Worm (Caenorhabditis elegans): Measurements from ENCODE around the gene srx-32.
"Not testable (repeated sequence)": the region's sequence is repeated elsewhere in the genome, so short reads cannot be mapped to it uniquely, and the experiment has no call there.

The srx-32 gene

ce11 chrV:820629-821028, at the start of gene srx-32:
srx-32 (minus strand) TSS chrV:820729.
- TF ChIP-seq unc-62 (GFP tag; optimal IDR thresholded peaks at IDR 0.05 in 1 of 2) = peak in 1 of 2 experiments; percentile 30
- TF ChIP-seq unc-62 (tag; optimal IDR thresholded peaks at IDR 0.05) = not testable (repeated sequence)

ce11 chrV:866729-867128, 46.2 kb upstream of the srx-32 start, which contains the start of gene T02B11.3:
T02B11.3 (minus strand) TSS chrV:866829.
- TF ChIP-seq nhr-25 (tag; optimal IDR thresholded peaks at IDR 0.05; ENCODE audit: borderline replicate concordance, insufficient read depth) = no peak

DNA sequence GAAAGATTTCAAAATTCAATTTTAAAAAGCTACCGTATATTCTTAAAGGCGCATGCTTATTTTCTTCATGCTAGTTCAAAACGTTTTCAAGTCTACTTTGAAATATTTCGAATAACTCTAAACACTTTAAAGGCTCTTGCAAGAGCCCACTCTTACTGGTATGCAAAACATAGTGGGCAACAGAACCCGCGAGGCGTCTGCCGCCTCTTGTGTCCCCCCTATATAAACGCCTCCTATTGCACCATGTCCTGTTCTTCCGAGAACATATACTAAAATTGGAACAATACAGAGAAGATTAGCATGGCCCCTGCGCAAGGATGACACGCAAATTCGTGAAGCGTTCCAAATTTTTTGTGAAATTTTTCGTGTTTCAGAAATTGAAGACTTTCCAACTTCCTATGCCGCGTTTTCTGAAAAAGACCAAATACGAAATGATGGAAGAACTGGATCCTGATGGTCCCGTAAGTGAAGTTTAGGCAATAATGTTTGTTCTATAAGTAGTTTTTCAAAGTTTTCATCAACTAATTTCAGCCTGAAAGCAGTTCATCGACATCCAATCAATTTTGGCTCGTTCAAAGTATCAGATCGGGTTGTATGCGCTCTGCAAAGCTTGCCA, 38.4 kb upstream of the srx-32 start:
- peak; percentile 58 for TF ChIP-seq mdt-29 (GFP tag; IDR thresholded peaks at IDR 0.05)
- no peak for TF ChIP-seq tag-97 (GFP tag; IDR thresholded peaks at IDR 0.05)
- TF ChIP-seq nhr-28 (tag; optimal IDR thresholded peaks at IDR 0.05) = no peak
- TF ChIP-seq vab-7 (GFP tag; IDR thresholded peaks at IDR 0.05) = peak; percentile 48; the same call in 1 of the 2 replicates
- no peak for TF ChIP-seq Y105C5A.15 (GFP tag; IDR thresholded peaks at IDR 0.05)
- TF ChIP-seq lim-7 (GFP tag; IDR thresholded peaks at IDR 0.05) = peak; percentile 40; the same call in 1 of the 2 replicates
- TF ChIP-seq saeg-2 (GFP tag; IDR thresholded peaks at IDR 0.05) = 0 out of 2 replicates have a peak, but pooled peaks have one; percentile 19
- no peak for TF ChIP-seq lin-13 (GFP tag; optimal IDR thresholded peaks at IDR 0.05)
- no peak for TF ChIP-seq nhr-6 (tag; optimal IDR thresholded peaks at IDR 0.05)
- TF ChIP-seq mdl-1 (tag; optimal IDR thresholded peaks at IDR 0.05) = no peak
- peak; percentile 8 for TF ChIP-seq F49E8.2 (tag; optimal IDR thresholded peaks at IDR 0.05; ENCODE audit: borderline replicate concordance)
- TF ChIP-seq lin-38 (GFP tag; IDR thresholded peaks at IDR 0.05) = peak; percentile 74
- 0 out of 2 replicates have a peak, but pooled peaks have one; percentile 43 for TF ChIP-seq Y48G9A.11 (GFP tag; IDR thresholded peaks at IDR 0.05)
- no peak for TF ChIP-seq zag-1 (tag; optimal IDR thresholded peaks at IDR 0.05)
- TF ChIP-seq ceh-44 (GFP tag; IDR thresholded peaks at IDR 0.05) = 0 out of 2 replicates have a peak, but pooled peaks have one; percentile 25
- 0 out of 2 replicates have a peak, but pooled peaks have one; percentile 57 for TF ChIP-seq pha-4 (GFP tag; IDR thresholded peaks at IDR 0.05)
- no peak for TF ChIP-seq pha-4 (tag; optimal IDR thresholded peaks at IDR 0.05)
- TF ChIP-seq snpc-1.2 (GFP tag; IDR thresholded peaks at IDR 0.05) = peak; percentile 74
- peak; percentile 44; the same call in 1 of the 2 replicates for TF ChIP-seq lin-1 (GFP tag; IDR thresholded peaks at IDR 0.05)
- TF ChIP-seq daf-12 (tag; optimal IDR thresholded peaks at IDR 0.05) = no peak
- TF ChIP-seq lin-15B (tag; optimal IDR thresholded peaks at IDR 0.05) = no peak
- peak; percentile 75 for TF ChIP-seq egl-43 (GFP tag; IDR thresholded peaks at IDR 0.05)
- 0 out of 2 replicates have a peak, but pooled peaks have one; percentile 12 for TF ChIP-seq Y75B8A.6 (GFP tag; IDR thresholded peaks at IDR 0.05)
- 0 out of 2 replicates have a peak, but pooled peaks have one; percentile 25 for TF ChIP-seq F44E2.7 (GFP tag; IDR thresholded peaks at IDR 0.05)
- TF ChIP-seq aha-1 (tag) = no peak
- TF ChIP-seq dmd-8 (GFP tag; IDR thresholded peaks at IDR 0.05) = no peak
- TF ChIP-seq F10B5.3 (tag; optimal IDR thresholded peaks at IDR 0.05) = no peak
- TF ChIP-seq F26F4.8 (GFP tag; conservative IDR thresholded peaks at IDR 0.05) = peak; percentile 73
- peak; percentile 40; the same call in 1 of the 2 replicates for TF ChIP-seq tra-1 (GFP tag; IDR thresholded peaks at IDR 0.05)
- peak; percentile 48; the same call in 1 of the 2 replicates for TF ChIP-seq ZK337.2 (GFP tag; IDR thresholded peaks at IDR 0.05)
- TF ChIP-seq snpc-4 (tag; optimal IDR thresholded peaks at IDR 0.05) = peak; percentile 80
- TF ChIP-seq arid-1 (GFP tag; conservative IDR thresholded peaks at IDR 0.05) = 0 out of 2 replicates have a peak, but pooled peaks have one; percentile 8
- peak; percentile 24; the same call in 1 of the 2 replicates for TF ChIP-seq dmd-6 (GFP tag; IDR thresholded peaks at IDR 0.05)

ce11 chrV:856549-856948, 36.0 kb upstream of the srx-32 start, which contains the start of gene K09C6.2:
K09C6.2 (plus strand) TSS chrV:856849.
- no peak for TF ChIP-seq pqm-1 (tag; optimal IDR thresholded peaks at IDR 0.05)
- no peak for TF ChIP-seq unc-130 (GFP tag; optimal IDR thresholded peaks at IDR 0.05)
- TF ChIP-seq ZK546.5 (tag; optimal IDR thresholded peaks at IDR 0.05) = no peak
- TF ChIP-seq duxl-1 (tag; optimal IDR thresholded peaks at IDR 0.05; ENCODE audit: poor library complexity) = no peak
- no peak for TF ChIP-seq arid-1 (GFP tag; conservative IDR thresholded peaks at IDR 0.05)
- TF ChIP-seq mxl-2 (GFP tag; conservative IDR thresholded peaks at IDR 0.05) = no peak
- TF ChIP-seq hlh-11 (tag; optimal IDR thresholded peaks at IDR 0.05) = no peak
- TF ChIP-seq snpc-1.2 (GFP tag; IDR thresholded peaks at IDR 0.05) = no peak
- TF ChIP-seq F44E2.7 (GFP tag; IDR thresholded peaks at IDR 0.05) = no peak
- TF ChIP-seq hlh-30 (tag; optimal IDR thresholded peaks at IDR 0.05; ENCODE audit: insufficient read depth) = no peak
- TF ChIP-seq dmd-8 (GFP tag; IDR thresholded peaks at IDR 0.05) = no peak
- TF ChIP-seq snpc-4 (tag; optimal IDR thresholded peaks at IDR 0.05) = no peak
- TF ChIP-seq T20F7.1 (GFP tag; optimal IDR thresholded peaks at IDR 0.05) = no peak
- TF ChIP-seq unc-39 (tag; optimal IDR thresholded peaks at IDR 0.05) = no peak
- no peak for TF ChIP-seq ama-1 (optimal IDR thresholded peaks at IDR 0.05)
- TF ChIP-seq nhr-28 (tag; optimal IDR thresholded peaks at IDR 0.05) = no peak
